Fruit fly (Drosophila melanogaster) whole organism, embryonic: ENCODE results near the gene ND-SGDH.

Experiments
- Abd-B ChIP-seq: fragments of 200-800 bp; sonication (Bioruptor generic); optimal IDR thresholded peaks from 2 replicates; lab custom pipeline; 2018; ENCODE audit warnings: missing biosample characterization, mild to moderate bottlenecking, missing genetic modification characterization, moderate library complexity
- Blimp-1 ChIP-seq: fragments of 200-800 bp; sonication (Bioruptor generic); optimal IDR thresholded peaks from 3 replicates; lab custom pipeline; 2018; ENCODE audit warnings: missing biosample characterization, missing genetic modification characterization, mild to moderate bottlenecking, moderate library complexity, missing genetic modification reagents
- CG12299 ChIP-seq: fragments of 200-800 bp; sonication (Bioruptor generic); optimal IDR thresholded peaks from 2 replicates; lab custom pipeline; 2018; ENCODE audit warnings: missing biosample characterization, mild to moderate bottlenecking, missing genetic modification characterization
- CG12659 ChIP-seq: fragments of 200-800 bp; sonication (Bioruptor generic); optimal IDR thresholded peaks from 3 replicates; lab custom pipeline; 2017; ENCODE audit warnings: mild to moderate bottlenecking, missing biosample characterization, missing genetic modification reagents, missing genetic modification characterization
- CG12769 ChIP-seq: fragments of 200-800 bp; sonication (Bioruptor generic); optimal IDR thresholded peaks from 2 replicates; lab custom pipeline; 2019; ENCODE audit warnings: missing biosample characterization, mild to moderate bottlenecking, missing genetic modification characterization, moderate library complexity
- CG1529 ChIP-seq: fragments of 200-800 bp; sonication (Bioruptor generic); optimal IDR thresholded peaks from 3 replicates; lab custom pipeline; 2018; ENCODE audit warnings: missing biosample characterization, missing genetic modification characterization
- CG1647 ChIP-seq: fragments of 200-800 bp; sonication (Bioruptor generic); optimal IDR thresholded peaks from 3 replicates; lab custom pipeline; 2016; ENCODE audit warnings: missing biosample characterization, missing genetic modification characterization
- CG17359 ChIP-seq: fragments of 200-800 bp; sonication (Bioruptor generic); optimal IDR thresholded peaks from 3 replicates; lab custom pipeline; 2018; ENCODE audit warnings: missing biosample characterization, mild to moderate bottlenecking, missing genetic modification characterization, moderate library complexity
- CG17612 ChIP-seq: fragments of 200-800 bp; sonication (Bioruptor generic); IDR thresholded peaks from 2 replicates; pipeline ENCODE4 v1.3.6; 2022; ENCODE audit warnings: missing biosample characterization, missing genetic modification characterization
- CG1832 ChIP-seq: fragments of 200-800 bp; sonication (Bioruptor generic); optimal IDR thresholded peaks from 2 replicates; lab custom pipeline; 2017; ENCODE audit warnings: missing biosample characterization, mild to moderate bottlenecking, missing genetic modification characterization, inconsistent platforms
- CG31388 ChIP-seq: fragments of 200-800 bp; sonication (Bioruptor generic); optimal IDR thresholded peaks from 2 replicates; lab custom pipeline; 2016; ENCODE audit warnings: missing biosample characterization, missing genetic modification characterization
- CG3163 ChIP-seq: fragments of 200-800 bp; sonication (Bioruptor generic); optimal IDR thresholded peaks from 3 replicates; lab custom pipeline; 2016; ENCODE audit warnings: missing biosample characterization, missing genetic modification characterization
- CG34224 ChIP-seq: fragments of 200-800 bp; sonication (Bioruptor generic); IDR thresholded peaks from 3 replicates; pipeline ENCODE4 v1.3.6; 2022; ENCODE audit warnings: missing biosample characterization, missing genetic modification characterization; ENCODE audit not compliant: partially characterized antibody
- CG42726 ChIP-seq: fragments of 200-800 bp; sonication (Bioruptor generic); IDR thresholded peaks from 2 replicates; pipeline ENCODE4 v1.3.6; 2022; ENCODE audit warnings: missing biosample characterization, missing genetic modification characterization; ENCODE audit not compliant: partially characterized antibody
- CG43689 ChIP-seq: fragments of 200-800 bp; sonication (Bioruptor generic); IDR thresholded peaks from 2 replicates; pipeline ENCODE4 v1.3.6; 2022; ENCODE audit warnings: missing biosample characterization, missing genetic modification characterization
- CG6272 ChIP-seq: fragments of 200-800 bp; sonication (Bioruptor generic); IDR thresholded peaks from 2 replicates; pipeline ENCODE4 v1.3.6; 2022; ENCODE audit warnings: missing biosample characterization, missing genetic modification characterization
- CG7745 ChIP-seq: fragments of 200-800 bp; sonication (Bioruptor generic); optimal IDR thresholded peaks from 2 replicates; lab custom pipeline; 2018; ENCODE audit warnings: missing biosample characterization, mild to moderate bottlenecking, missing genetic modification characterization, moderate library complexity
- CG8281 ChIP-seq: fragments of 200-800 bp; sonication (Bioruptor generic); optimal IDR thresholded peaks from 2 replicates; lab custom pipeline; 2018; ENCODE audit warnings: missing biosample characterization, mild to moderate bottlenecking, missing genetic modification characterization, moderate library complexity
- CG8944 ChIP-seq: fragments of 200-800 bp; sonication (Bioruptor generic); optimal IDR thresholded peaks from 3 replicates; lab custom pipeline; 2016; ENCODE audit warnings: missing biosample characterization, missing genetic modification characterization
- CG9727 ChIP-seq: fragments of 200-800 bp; sonication (Bioruptor generic); optimal IDR thresholded peaks from 3 replicates; lab custom pipeline; 2017; ENCODE audit warnings: missing biosample characterization, mild to moderate bottlenecking, missing genetic modification characterization
- CG9932 ChIP-seq: fragments of 200-800 bp; sonication (Bioruptor generic); IDR thresholded peaks from 2 replicates; pipeline ENCODE4 v1.3.6; 2022; ENCODE audit warnings: missing biosample characterization, missing genetic modification characterization
- D ChIP-seq, 2 experiments: fragments of 200-800 bp in 1 of 2; fragments of >200 bp in 1 of 2; sonication (Bioruptor generic) in 1 of 2; optimal IDR thresholded peaks; 2 replicates in 1 of 2; 3 replicates in 1 of 2; lab custom pipeline; 2017; ENCODE audit warnings: mild to moderate bottlenecking in 1 of 2, missing biosample characterization in 1 of 2, missing genetic modification characterization in 1 of 2, missing genetic modification reagents in 1 of 2
- Dp ChIP-seq: fragments of 200-800 bp; sonication (Bioruptor generic); optimal IDR thresholded peaks from 2 replicates; lab custom pipeline; 2018; ENCODE audit warnings: missing biosample characterization, mild to moderate bottlenecking, missing genetic modification characterization, moderate library complexity
- Elba2 ChIP-seq: fragments of 200-800 bp; sonication (Bioruptor generic); optimal IDR thresholded peaks from 3 replicates; lab custom pipeline; 2016; ENCODE audit warnings: missing biosample characterization, missing genetic modification characterization
- Gsc ChIP-seq: fragments of 200-800 bp; sonication (Bioruptor generic); IDR thresholded peaks from 2 replicates; pipeline ENCODE4 v1.3.6; 2022; ENCODE audit warnings: missing biosample characterization, missing genetic modification characterization
- H15 ChIP-seq: fragments of 200-800 bp; sonication (Bioruptor generic); IDR thresholded peaks from 3 replicates; pipeline ENCODE4 v1.3.6; 2022; ENCODE audit warnings: missing biosample characterization, missing genetic modification characterization
- Hr51 ChIP-seq, 2 experiments: fragments of 200-800 bp; sonication (Bioruptor generic); optimal IDR thresholded peaks; 2 replicates in 1 of 2; 3 replicates in 1 of 2; lab custom pipeline; 2016 to 2018; ENCODE audit warnings: missing biosample characterization in 2 of 2, missing genetic modification characterization in 2 of 2, mild to moderate bottlenecking in 1 of 2, moderate library complexity in 1 of 2
- MESR4 ChIP-seq: fragments of 200-800 bp; sonication (Bioruptor generic); optimal IDR thresholded peaks from 2 replicates; lab custom pipeline; 2018; ENCODE audit warnings: missing biosample characterization, mild to moderate bottlenecking, missing genetic modification characterization, moderate library complexity
- NFAT ChIP-seq: fragments of 200-800 bp; sonication (Bioruptor generic); IDR thresholded peaks from 2 replicates; pipeline ENCODE4 v1.3.6; 2022; ENCODE audit warnings: missing biosample characterization, missing genetic modification characterization
- NK7.1 ChIP-seq: fragments of 200-800 bp; sonication (Bioruptor generic); optimal IDR thresholded peaks from 3 replicates; lab custom pipeline; 2016; ENCODE audit warnings: missing biosample characterization, missing genetic modification characterization
- Rfx ChIP-seq: fragments of 200-800 bp; sonication (Bioruptor generic); IDR thresholded peaks from 2 replicates; pipeline ENCODE4 v1.3.6; 2022; ENCODE audit warnings: missing biosample characterization, missing genetic modification characterization
- Rx ChIP-seq: fragments of 200-800 bp; sonication (Bioruptor generic); IDR thresholded peaks from 2 replicates; pipeline ENCODE4 v1.3.6; 2022; ENCODE audit warnings: missing biosample characterization, missing genetic modification characterization
- Sry-β ChIP-seq: fragments of 200-800 bp; sonication (Bioruptor generic); optimal IDR thresholded peaks from 2 replicates; lab custom pipeline; 2018; ENCODE audit warnings: missing biosample characterization, mild to moderate bottlenecking, missing genetic modification characterization, moderate library complexity
- ase ChIP-seq: fragments of 200-800 bp; sonication (Bioruptor generic); IDR thresholded peaks from 3 replicates; pipeline ENCODE4 v1.3.6; 2022; ENCODE audit warnings: missing biosample characterization, missing genetic modification characterization
- bowl ChIP-seq: fragments of 200-800 bp; sonication (Bioruptor generic); IDR thresholded peaks from 2 replicates; pipeline ENCODE4 v1.3.6; 2022; ENCODE audit warnings: missing biosample characterization, missing genetic modification characterization
- emc ChIP-seq: fragments of 200-800 bp; sonication (Bioruptor generic); optimal IDR thresholded peaks from 2 replicates; lab custom pipeline; 2016; ENCODE audit warnings: missing biosample characterization, missing genetic modification characterization
- fd64A ChIP-seq: fragments of 200-800 bp; sonication (Bioruptor generic); optimal IDR thresholded peaks from 3 replicates; lab custom pipeline; 2018; ENCODE audit warnings: missing biosample characterization, mild to moderate bottlenecking, missing genetic modification characterization
- fru ChIP-seq: fragments of >200 bp; optimal IDR thresholded peaks from 2 replicates; lab custom pipeline; 2017
- gcm ChIP-seq: fragments of 200-800 bp; sonication (Bioruptor generic); optimal IDR thresholded peaks from 2 replicates; lab custom pipeline; 2019; ENCODE audit warnings: missing biosample characterization, mild to moderate bottlenecking, missing genetic modification characterization, moderate library complexity
- gsb ChIP-seq: fragments of 200-800 bp; sonication (Bioruptor generic); IDR thresholded peaks from 2 replicates; pipeline ENCODE4 v1.3.6; 2022; ENCODE audit warnings: missing biosample characterization, missing genetic modification characterization
- h ChIP-seq: fragments of >200 bp; optimal IDR thresholded peaks from 2 replicates; lab custom pipeline; 2017
- lbe ChIP-seq: fragments of 200-800 bp; sonication (Bioruptor generic); optimal IDR thresholded peaks from 2 replicates; lab custom pipeline; 2016; ENCODE audit warnings: missing biosample characterization, mild to moderate bottlenecking, missing genetic modification characterization
- lilli ChIP-seq: fragments of 200-800 bp; sonication (Bioruptor generic); optimal IDR thresholded peaks from 3 replicates; lab custom pipeline; 2016; ENCODE audit warnings: missing biosample characterization, missing genetic modification characterization
- maf-S ChIP-seq: fragments of 200-800 bp; sonication (Bioruptor generic); optimal IDR thresholded peaks from 2 replicates; lab custom pipeline; 2016; ENCODE audit warnings: missing biosample characterization, missing genetic modification characterization
- phol ChIP-seq: fragments of 200-800 bp; sonication (Bioruptor generic); optimal IDR thresholded peaks from 3 replicates; lab custom pipeline; 2018; ENCODE audit warnings: missing biosample characterization, mild to moderate bottlenecking, missing genetic modification characterization, moderate library complexity
- slbo ChIP-seq: fragments of 200-800 bp; sonication (Bioruptor generic); IDR thresholded peaks from 2 replicates; pipeline ENCODE4 v1.3.6; 2022; ENCODE audit warnings: missing biosample characterization, missing genetic modification characterization
- sr ChIP-seq: fragments of 200-800 bp; sonication (Bioruptor generic); IDR thresholded peaks from 3 replicates; pipeline ENCODE4 v1.3.6; 2022; ENCODE audit warnings: missing biosample characterization, missing genetic modification characterization
- tap ChIP-seq: fragments of 200-800 bp; optimal IDR thresholded peaks from 3 replicates; lab custom pipeline; 2019; ENCODE audit warnings: missing biosample characterization, mild to moderate bottlenecking, missing genetic modification characterization, moderate library complexity
- trem ChIP-seq: fragments of 200-800 bp; optimal IDR thresholded peaks from 3 replicates; lab custom pipeline; 2019; ENCODE audit warnings: missing biosample characterization, mild to moderate bottlenecking, missing genetic modification characterization, moderate library complexity

The ND-SGDH gene

DNA sequence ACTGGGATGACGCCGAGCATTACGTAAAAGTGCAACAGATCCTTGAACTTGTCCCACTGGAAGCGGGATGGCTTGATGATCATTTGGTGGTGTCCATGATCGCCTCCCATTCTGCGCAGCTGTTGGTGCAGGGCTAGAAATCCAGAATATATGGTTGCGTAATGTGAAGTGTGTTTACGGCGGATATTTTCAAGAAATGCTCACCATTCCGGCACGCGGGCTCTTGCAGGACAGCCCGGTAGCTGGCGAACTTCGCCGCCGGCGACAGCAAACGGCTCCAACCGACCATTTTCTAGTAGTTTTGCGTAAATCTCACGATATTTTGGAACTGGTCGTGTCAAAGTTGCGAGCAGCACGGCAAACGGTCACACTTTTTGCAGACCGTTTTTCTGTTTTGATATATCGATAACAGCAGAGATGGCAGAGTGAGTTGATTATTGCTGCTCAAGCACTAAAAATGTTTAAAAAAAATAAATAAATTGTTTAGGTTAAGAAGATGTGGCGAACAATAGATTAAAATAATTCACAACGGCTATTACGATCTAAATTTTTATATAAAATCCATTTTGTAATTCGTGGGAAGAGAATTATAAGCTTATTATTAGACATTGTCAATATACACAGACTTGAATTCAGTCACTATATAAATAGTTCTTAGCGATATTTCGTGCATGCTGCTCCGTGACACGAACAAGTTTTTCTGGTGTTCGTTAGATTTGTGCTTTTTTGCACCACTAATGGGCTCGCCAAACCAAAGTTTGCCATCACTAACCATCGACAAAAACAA lies at the start of gene ND-SGDH, which contains the start of gene RhoGAP68F (continued):
- TF ChIP-seq Abd-B (GFP tag; lab: Kevin White, UChicago): peak; percentile 90
- no peak for TF ChIP-seq fru (lab: Kevin White, UChicago)
- TF ChIP-seq gcm: peak; percentile 40
- TF ChIP-seq D (optimal IDR thresholded peaks at IDR 0.05; lab: Kevin White, UChicago): no peak
- peak; percentile 34 for TF ChIP-seq D (GFP tag; optimal IDR thresholded peaks at IDR 0.05; lab: Kevin White, UChicago)
- peak; percentile 30 for TF ChIP-seq CG12769
- TF ChIP-seq CG9932 (GFP tag; lab: Robert Waterston, UW): peak; percentile 91
- TF ChIP-seq lbe (GFP tag; lab: Kevin White, UChicago): peak; percentile 30
- peak; percentile 45 for TF ChIP-seq CG1647
- no peak for TF ChIP-seq CG17612
- TF ChIP-seq phol: peak; percentile 83
- peak; percentile 44 for TF ChIP-seq CG1529 (GFP tag; lab: Kevin White, UChicago)
- peak; percentile 93 for TF ChIP-seq CG34224 (GFP tag; lab: Robert Waterston, UW)
- TF ChIP-seq CG3163: no peak
- no peak for TF ChIP-seq CG7745
- TF ChIP-seq CG31388: peak; percentile 35
- peak; percentile 89 for TF ChIP-seq CG12659 (GFP tag; lab: Kevin White, UChicago)
- TF ChIP-seq fd64A (GFP tag; lab: Kevin White, UChicago): no peak
- TF ChIP-seq h (lab: Kevin White, UChicago): no peak
- peak; percentile 22 for TF ChIP-seq emc (GFP tag; lab: Kevin White, UChicago)
- TF ChIP-seq CG12299 (tag; lab: Kevin White, UChicago): no peak
- peak; percentile 83; the same call in 1 of the 2 replicates for TF ChIP-seq CG6272
- TF ChIP-seq Hr51 (GFP tag; optimal IDR thresholded peaks at IDR 0.05; lab: Kevin White, UChicago): peak; percentile 71 to 76
- TF ChIP-seq Rfx: peak; percentile 79
- peak; percentile 68 for TF ChIP-seq CG17359 (tag; lab: Kevin White, UChicago)
- peak; percentile 76 for TF ChIP-seq trem (tag; lab: Kevin White, UChicago)
- peak; percentile 55; the same call in 1 of the 2 replicates for TF ChIP-seq gsb
- TF ChIP-seq maf-S (GFP tag; lab: Kevin White, UChicago): peak; percentile 68
- peak; percentile 79 for TF ChIP-seq CG9727 (GFP tag; lab: Kevin White, UChicago)
- peak; percentile 71 for TF ChIP-seq NFAT (GFP tag; lab: Robert Waterston, UW)
- TF ChIP-seq Blimp-1: peak; percentile 56
- peak; percentile 79 for TF ChIP-seq slbo (GFP tag; lab: Robert Waterston, UW)
- no peak for TF ChIP-seq bowl (GFP tag; lab: Robert Waterston, UW)
- peak; percentile 78 for TF ChIP-seq MESR4
- TF ChIP-seq ase (GFP tag; lab: Robert Waterston, UW): 0 out of 3 replicates have a peak, but pooled peaks have one; percentile 37
- TF ChIP-seq lilli (GFP tag; lab: Kevin White, UChicago): peak; percentile 87
- TF ChIP-seq Sry-β (GFP tag; lab: Kevin White, UChicago): peak; percentile 78
- TF ChIP-seq CG1832 (GFP tag; lab: Kevin White, UChicago): no peak
- TF ChIP-seq Elba2 (GFP tag; lab: Kevin White, UChicago): peak; percentile 35
- no peak for TF ChIP-seq CG43689 (GFP tag; lab: Robert Waterston, UW)
- peak; percentile 46 for TF ChIP-seq CG8944 (GFP tag; lab: Kevin White, UChicago)
- peak; percentile 2 for TF ChIP-seq CG8281
- no peak for TF ChIP-seq Gsc (GFP tag; lab: Robert Waterston, UW)
- TF ChIP-seq sr: no peak
- TF ChIP-seq H15 (GFP tag; lab: Robert Waterston, UW): peak; percentile 44; the same call in 1 of the 3 replicates
- TF ChIP-seq tap (tag; lab: Kevin White, UChicago): peak; percentile 48
- TF ChIP-seq Dp (GFP tag; lab: Kevin White, UChicago): peak; percentile 8
- TF ChIP-seq Rx (GFP tag; lab: Robert Waterston, UW): no peak; the same call in 1 of the 2 replicates
- TF ChIP-seq CG42726 (GFP tag; lab: Robert Waterston, UW): peak; percentile 81
- peak; percentile 50 for TF ChIP-seq NK7.1 (GFP tag; lab: Kevin White, UChicago)
